Fruit fly (Drosophila melanogaster) whole organism, prepupa: Measurements from ENCODE around the gene Ude.

Source experiments
- CG34406 ChIP-seq: fragments of 200-800 bp; sonication (Bioruptor generic); optimal IDR thresholded peaks from 3 replicates; lab custom pipeline; 2016; ENCODE audit warnings: missing biosample characterization, missing genetic modification characterization
- CG6808 ChIP-seq: fragments of 200-800 bp; sonication (Bioruptor generic); optimal IDR thresholded peaks from 3 replicates; lab custom pipeline; 2017; ENCODE audit warnings: missing biosample characterization, missing genetic modification characterization, mild to moderate bottlenecking, moderate library complexity, missing genetic modification reagents
- CG7368 ChIP-seq: fragments of 200-800 bp; sonication (Bioruptor generic); optimal IDR thresholded peaks from 3 replicates; lab custom pipeline; 2016; ENCODE audit warnings: missing biosample characterization, missing genetic modification characterization
- Eip78C ChIP-seq: fragments of 200-800 bp; sonication (Bioruptor generic); peaks from one replicate; lab custom pipeline; 2016; ENCODE audit warnings: missing biosample characterization, missing genetic modification characterization
- Hr38 ChIP-seq: sonication (Bioruptor generic); optimal IDR thresholded peaks from 2 replicates; lab custom pipeline; 2016; ENCODE audit warnings: missing biosample characterization, missing genetic modification characterization

dm6 chr3R:24845952-24846848, 46.7 kb upstream of the Ude start:
- TF ChIP-seq Eip78C (GFP tag; lab: Kevin White, UChicago) (no peak), Hr38 (GFP tag; lab: Kevin White, UChicago) (no peak), CG6808 (GFP tag; lab: Kevin White, UChicago) (no peak), CG7368 (no peak), CG34406 (GFP tag; lab: Kevin White, UChicago) (no peak)
